Worm (Caenorhabditis elegans) whole organism, midembryonic: ENCODE results near the gene F15D4.6.

Source experiments
- flt-1 ChIP-seq: fragments of 200-800 bp; sonication (Bioruptor generic); IDR thresholded peaks from 2 replicates; pipeline ENCODE4 v1.3.6; 2022; ENCODE audit warnings: missing genetic modification characterization, missing compliant biosample characterization
- klf-2 ChIP-seq: fragments of 200-800 bp; sonication (Bioruptor generic); conservative IDR thresholded peaks from 2 replicates; pipeline ENCODE4 v1.3.6; 2022; ENCODE audit warnings: missing genetic modification reagents, missing genetic modification characterization, missing compliant biosample characterization
- med-1 ChIP-seq: sonication (generic microtip); optimal IDR thresholded peaks from 2 replicates; lab custom pipeline; 2017; ENCODE audit warnings: missing genetic modification characterization, mild to moderate bottlenecking, missing compliant biosample characterization, antibody characterized with exemption, missing genetic modification reagents; ENCODE audit not compliant: insufficient read depth
- tab-1 ChIP-seq: fragments of 200-800 bp; sonication (Bioruptor generic); IDR thresholded peaks from 2 replicates; pipeline ENCODE4 v1.3.6; 2022; ENCODE audit warnings: missing genetic modification characterization, missing compliant biosample characterization
- ztf-23 ChIP-seq: fragments of 200-800 bp; sonication (Bioruptor generic); IDR thresholded peaks from 2 replicates; pipeline ENCODE4 v1.3.6; 2022; ENCODE audit warnings: missing genetic modification reagents, missing genetic modification characterization, missing compliant biosample characterization
- ztf-29 ChIP-seq: fragments of 200-800 bp; sonication (Bioruptor generic); IDR thresholded peaks from 2 replicates; pipeline ENCODE4 v1.3.6; 2022; ENCODE audit warnings: missing genetic modification reagents, missing genetic modification characterization, missing compliant biosample characterization

DNA sequence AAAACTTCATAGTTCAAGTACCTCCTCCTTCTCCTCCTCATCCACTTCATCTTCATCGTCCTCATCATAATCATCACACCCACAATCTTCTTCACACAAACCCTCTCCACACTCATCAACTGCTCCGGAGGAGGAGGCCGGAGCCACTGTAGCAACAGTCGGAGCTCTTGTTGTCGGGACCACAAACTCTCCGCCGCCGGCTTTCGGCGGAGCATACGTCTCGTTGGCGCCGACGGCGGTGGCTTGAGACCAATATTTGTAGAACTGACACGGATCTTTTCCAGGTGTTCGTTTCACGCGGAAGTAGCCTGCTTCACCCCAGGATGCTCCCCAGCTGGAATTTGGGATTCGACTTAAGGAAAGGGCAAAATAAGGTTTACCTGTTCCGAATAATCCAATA, 9.4 kb upstream of the F15D4.6 start:
- no peak for TF ChIP-seq tab-1 (GFP tag; lab: Robert Waterston, UW)
- no peak for TF ChIP-seq klf-2
- TF ChIP-seq ztf-23 (GFP tag; lab: Robert Waterston, UW) = no peak
- TF ChIP-seq ztf-29 (GFP tag; lab: Robert Waterston, UW) = no peak
- TF ChIP-seq med-1 (GFP tag; lab: Kevin White, UChicago) = no peak
- no peak for TF ChIP-seq flt-1 (GFP tag; lab: Robert Waterston, UW)
